Worm (Caenorhabditis elegans): ENCODE data around the gene fbxa-194.

fbxa-194 gene

DNA sequence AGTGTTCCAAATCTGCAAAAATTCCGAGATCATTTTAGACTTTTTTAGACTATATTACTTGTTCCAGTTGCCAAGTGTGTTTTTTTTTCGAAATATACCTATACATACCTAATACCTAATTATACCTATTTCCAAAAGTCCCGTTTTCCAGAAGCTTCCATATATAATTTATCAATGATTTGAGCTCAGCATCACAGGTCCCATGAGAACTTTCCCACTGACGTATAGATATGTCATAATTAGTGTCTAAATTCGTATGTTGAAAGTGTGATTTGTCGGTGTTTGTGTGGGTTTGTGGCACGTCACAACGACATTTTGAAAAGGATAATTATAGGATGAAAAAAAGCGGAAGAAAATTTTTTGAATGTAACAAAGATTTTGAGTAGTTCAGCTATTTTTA, 27.0 kb upstream of the fbxa-194 start:
- peak; percentile 82 for TF ChIP-seq aha-1 (tag)
- no peak for TF ChIP-seq nhr-28 (tag; optimal IDR thresholded peaks at IDR 0.05)
- TF ChIP-seq nhr-41 (GFP tag; IDR thresholded peaks at IDR 0.05): no peak
- TF ChIP-seq dmd-6 (GFP tag; IDR thresholded peaks at IDR 0.05): no peak

DNA sequence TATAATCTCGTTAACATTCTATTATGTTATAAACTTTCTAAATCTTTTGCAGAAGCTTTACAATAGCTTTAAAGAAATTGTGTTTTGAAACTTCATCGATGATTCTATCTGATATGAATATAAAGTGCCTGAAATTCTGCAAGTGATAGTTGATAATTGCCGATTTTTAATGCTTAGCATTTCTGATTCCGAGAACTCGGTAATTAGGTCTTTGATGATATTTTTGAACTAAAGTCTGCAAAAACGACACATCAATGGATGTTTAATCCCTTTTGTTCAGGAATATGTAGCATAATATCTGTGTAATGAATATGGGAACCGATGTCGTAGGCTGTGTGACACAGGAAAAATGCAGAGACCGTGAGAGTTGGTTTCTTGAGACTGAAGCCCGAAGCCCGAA, 24.3 kb upstream of the fbxa-194 start:
- TF ChIP-seq mdl-1 (tag; optimal IDR thresholded peaks at IDR 0.05): no peak
- no peak for TF ChIP-seq ZK337.2 (GFP tag; IDR thresholded peaks at IDR 0.05)
- TF ChIP-seq Y48G9A.11 (GFP tag; IDR thresholded peaks at IDR 0.05): no peak
- TF ChIP-seq T20F7.1 (GFP tag; optimal IDR thresholded peaks at IDR 0.05): no peak
- no peak for TF ChIP-seq fkh-10 (GFP tag; optimal IDR thresholded peaks at IDR 0.05)
- TF ChIP-seq hlh-11 (tag; optimal IDR thresholded peaks at IDR 0.05): no peak
- no peak for TF ChIP-seq nhr-237 (tag; optimal IDR thresholded peaks at IDR 0.05)
- TF ChIP-seq unc-62 (GFP tag; optimal IDR thresholded peaks at IDR 0.05 in 1 of 2): no peak
- no peak for TF ChIP-seq unc-62 (tag; optimal IDR thresholded peaks at IDR 0.05)

DNA sequence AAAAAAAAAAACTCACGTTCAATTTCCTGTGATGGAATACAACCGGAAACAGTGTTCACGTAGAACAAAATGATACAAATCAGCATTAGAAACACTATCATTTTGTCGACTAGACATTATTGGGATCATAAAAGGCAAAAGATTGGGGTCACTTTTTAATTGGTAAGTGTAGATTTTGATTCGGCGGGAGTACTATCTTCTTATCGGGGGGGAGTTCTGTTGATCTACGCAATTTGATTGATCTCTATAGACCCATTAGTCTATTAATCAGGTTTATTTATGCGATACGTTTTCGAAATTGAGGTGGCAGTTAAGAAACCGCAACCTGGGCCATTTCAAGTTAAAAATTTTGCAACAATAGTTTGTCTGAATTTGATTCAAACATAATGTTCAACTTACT, 22.5 kb upstream of the fbxa-194 start, which contains the start of gene Y116F11B.2:
Y116F11B.2 (minus strand) TSS at position 101 of the 400 bp plus-strand sequence.
- TF ChIP-seq aha-1 (tag) (peak; percentile 27), cey-2 (tag; optimal IDR thresholded peaks at IDR 0.05; ENCODE audit: borderline replicate concordance, insufficient read depth) (no peak), hlh-30 (tag; optimal IDR thresholded peaks at IDR 0.05; ENCODE audit: insufficient read depth) (no peak)

DNA sequence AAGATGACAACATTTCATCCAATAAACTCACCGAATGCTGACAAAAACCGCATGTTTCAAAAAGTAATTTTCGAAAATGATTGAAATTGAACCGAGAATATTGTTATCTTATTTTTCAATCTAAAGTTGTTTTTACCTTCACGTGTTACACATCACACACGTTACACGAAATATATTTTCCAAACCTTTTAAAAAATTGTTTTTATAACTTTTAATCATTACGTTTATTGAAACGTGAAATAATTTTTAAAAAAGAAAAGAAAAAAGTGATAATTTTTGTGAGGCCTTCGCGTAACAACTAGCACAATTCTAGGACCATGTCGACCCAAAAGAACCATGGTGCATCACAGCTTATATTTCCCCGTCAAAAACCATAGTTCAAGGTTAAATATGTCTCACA, 16.4 kb upstream of the fbxa-194 start, which contains the start of gene M162.7:
M162.7 (minus strand) TSS at position 101 of the 400 bp plus-strand sequence.
- TF ChIP-seq F37D6.2 (tag; optimal IDR thresholded peaks at IDR 0.05) (no peak), vab-7 (GFP tag; IDR thresholded peaks at IDR 0.05) (no peak), egl-27 (tag; optimal IDR thresholded peaks at IDR 0.05) (no peak), set-16 (GFP tag; IDR thresholded peaks at IDR 0.05) (no peak), D1046.2 (GFP tag; IDR thresholded peaks at IDR 0.05) (no peak), ceh-20 (GFP tag; IDR thresholded peaks at IDR 0.05) (no peak), F44E2.7 (GFP tag; IDR thresholded peaks at IDR 0.05) (no peak), zip-2 (tag; optimal IDR thresholded peaks at IDR 0.05) (no peak), nhr-41 (GFP tag; IDR thresholded peaks at IDR 0.05) (no peak), aha-1 (tag) (no peak)

DNA sequence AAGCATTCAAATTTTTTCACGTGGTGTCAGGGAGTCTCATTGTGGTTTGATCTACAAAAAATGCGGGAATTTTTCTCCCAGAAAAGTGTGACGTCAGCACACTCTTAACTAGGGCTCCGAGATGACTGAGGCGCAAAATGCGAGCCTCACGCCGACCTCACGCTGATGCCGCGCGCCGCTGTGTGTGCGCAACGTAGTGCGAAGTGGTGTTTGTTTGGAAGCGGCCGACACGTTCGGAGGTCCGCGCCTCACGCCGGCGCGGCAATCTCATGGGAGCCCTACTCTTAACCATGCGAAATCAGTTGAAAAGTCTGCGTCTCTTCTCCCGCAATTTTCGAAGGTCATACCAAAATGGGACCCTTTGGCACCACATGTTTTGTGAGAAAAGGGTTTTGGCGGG, 11.7 kb upstream of the fbxa-194 start:
- TF ChIP-seq set-16 (GFP tag; IDR thresholded peaks at IDR 0.05) (peak; percentile 81), egl-43 (GFP tag; IDR thresholded peaks at IDR 0.05) (no peak)

DNA sequence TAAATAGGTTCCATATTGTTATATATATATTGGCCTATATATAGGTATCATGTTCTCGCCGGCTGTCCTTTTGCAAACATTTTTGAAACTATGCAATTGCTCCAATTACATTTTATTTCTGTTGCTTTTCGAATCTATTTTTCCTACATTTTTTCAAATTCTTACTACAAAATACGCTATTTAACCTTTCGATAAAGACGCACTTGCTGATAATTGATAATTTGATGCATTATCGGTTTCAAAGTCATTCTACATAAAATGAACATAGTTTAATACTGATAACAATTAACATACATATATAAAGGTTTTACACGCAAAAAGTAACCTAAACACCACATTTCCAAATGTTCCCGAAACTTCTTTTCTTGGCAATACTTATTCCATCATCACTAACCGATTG, 9.9 kb upstream of the fbxa-194 start, which contains the start of gene clec-258:
clec-258 (plus strand) TSS at position 81 of the 400 bp plus-strand sequence.
- TF ChIP-seq pqm-1 (tag; optimal IDR thresholded peaks at IDR 0.05): peak; percentile 77
- peak; percentile 94 for TF ChIP-seq nhr-28 (tag; optimal IDR thresholded peaks at IDR 0.05)
- no peak for TF ChIP-seq zip-11 (GFP tag; IDR thresholded peaks at IDR 0.05)

DNA sequence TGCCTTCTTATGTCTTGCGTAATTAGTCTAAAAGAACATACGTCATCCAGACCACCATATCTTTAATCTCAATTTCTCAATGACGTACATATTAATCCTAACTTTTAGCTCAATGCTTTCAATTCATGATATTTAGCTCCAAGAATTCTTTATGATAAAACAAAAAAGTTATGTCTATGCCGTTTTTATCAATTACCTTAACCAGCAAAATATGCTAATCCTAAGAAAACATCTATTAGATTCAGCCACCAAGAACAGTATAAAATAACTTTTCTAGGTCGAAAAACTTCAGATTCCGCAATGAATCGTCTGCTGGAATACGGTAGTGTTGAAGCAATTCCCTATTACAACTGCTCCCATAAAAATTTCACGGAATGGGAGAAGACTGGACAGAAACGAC, 5.3 kb upstream of the fbxa-194 start, which contains the start of gene srt-45:
srt-45 (plus strand) TSS at position 301 of the 400 bp plus-strand sequence.
- TF ChIP-seq snpc-1.2 (GFP tag; IDR thresholded peaks at IDR 0.05) (no peak), fkh-10 (GFP tag; optimal IDR thresholded peaks at IDR 0.05) (no peak)

DNA sequence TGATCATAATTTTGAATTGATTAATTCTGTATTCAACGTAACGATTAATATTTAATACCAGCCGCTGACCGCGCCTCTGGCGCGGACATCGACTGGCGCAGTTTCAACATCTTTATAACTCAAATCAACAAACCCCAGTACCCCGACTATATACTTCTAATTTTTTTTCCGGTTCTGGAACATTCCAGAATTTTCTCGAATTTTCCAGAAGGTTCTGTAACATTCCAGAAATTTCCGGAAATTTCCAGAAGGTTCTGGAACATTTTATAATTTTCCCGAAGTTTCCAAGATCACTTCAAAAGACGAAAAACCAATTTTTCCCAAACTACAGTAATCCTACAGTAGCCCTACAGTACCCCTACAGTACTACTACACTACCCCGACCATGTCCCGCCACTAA, 712 bp upstream of the fbxa-194 start:
- TF ChIP-seq unc-62 (GFP tag; optimal IDR thresholded peaks at IDR 0.05 in 1 of 2) (no peak), unc-62 (tag; optimal IDR thresholded peaks at IDR 0.05) (no peak), nhr-10 (tag; optimal IDR thresholded peaks at IDR 0.05) (no peak), sdz-12 (GFP tag; optimal IDR thresholded peaks at IDR 0.05) (no peak), jun-1 (tag; optimal IDR thresholded peaks at IDR 0.05) (no peak), egl-43 (GFP tag; IDR thresholded peaks at IDR 0.05) (no peak), ztf-11 (tag; optimal IDR thresholded peaks at IDR 0.05) (no peak), F44E2.7 (GFP tag; IDR thresholded peaks at IDR 0.05) (no peak), mes-2 (tag; optimal IDR thresholded peaks at IDR 0.05; ENCODE audit: poor library complexity, severe bottlenecking) (no peak), ceh-82 (tag; optimal IDR thresholded peaks at IDR 0.05) (no peak)
